Worm (Caenorhabditis elegans) whole organism, mixed stage, embryonic: ENCODE data around the gene F41G3.19.
A peak's percentile ranks its signal among the peaks of the same experiment; 100 is the strongest.

ENCODE experiments used
- bed-3 ChIP-seq: fragments of 200-800 bp; sonication (Bioruptor generic); optimal IDR thresholded peaks from 3 replicates; lab custom pipeline; 2018; ENCODE audit warnings: mild to moderate bottlenecking, missing genetic modification characterization, moderate library complexity, missing compliant biosample characterization
- ces-1 ChIP-seq: fragments of 150-350 bp; optimal IDR thresholded peaks from 2 replicates; lab custom pipeline; 2014; ENCODE audit warnings: missing biosample characterization, missing genetic modification reagents, missing genetic modification characterization
- ham-2 ChIP-seq: fragments of 200-800 bp; sonication (Bioruptor generic); optimal IDR thresholded peaks from 2 replicates; lab custom pipeline; 2018; ENCODE audit warnings: mild to moderate bottlenecking, missing genetic modification characterization, missing compliant biosample characterization
- hlh-1 ChIP-seq: fragments of 150-350 bp; optimal IDR thresholded peaks from 2 replicates; lab custom pipeline; 2014; ENCODE audit warnings: missing biosample characterization, missing genetic modification reagents, missing genetic modification characterization
- mep-1 ChIP-seq: fragments of 150-350 bp; optimal IDR thresholded peaks from 2 replicates; lab custom pipeline; 2017; ENCODE audit warnings: missing biosample characterization, missing genetic modification reagents, missing genetic modification characterization, inconsistent platforms
- nhr-2 ChIP-seq: fragments of 150-350 bp; optimal IDR thresholded peaks from 2 replicates; lab custom pipeline; 2014; ENCODE audit warnings: missing biosample characterization, missing genetic modification characterization
- unc-120 ChIP-seq: sonication (generic microtip); optimal IDR thresholded peaks from 2 replicates; lab custom pipeline; 2017; ENCODE audit warnings: missing genetic modification characterization, missing compliant biosample characterization; ENCODE audit not compliant: poor library complexity, severe bottlenecking
- unc-62 ChIP-seq: fragments of 150-350 bp; optimal IDR thresholded peaks from 2 replicates; lab custom pipeline; 2014; ENCODE audit warnings: missing biosample characterization, missing genetic modification reagents, missing genetic modification characterization

Gene F41G3.19

DNA sequence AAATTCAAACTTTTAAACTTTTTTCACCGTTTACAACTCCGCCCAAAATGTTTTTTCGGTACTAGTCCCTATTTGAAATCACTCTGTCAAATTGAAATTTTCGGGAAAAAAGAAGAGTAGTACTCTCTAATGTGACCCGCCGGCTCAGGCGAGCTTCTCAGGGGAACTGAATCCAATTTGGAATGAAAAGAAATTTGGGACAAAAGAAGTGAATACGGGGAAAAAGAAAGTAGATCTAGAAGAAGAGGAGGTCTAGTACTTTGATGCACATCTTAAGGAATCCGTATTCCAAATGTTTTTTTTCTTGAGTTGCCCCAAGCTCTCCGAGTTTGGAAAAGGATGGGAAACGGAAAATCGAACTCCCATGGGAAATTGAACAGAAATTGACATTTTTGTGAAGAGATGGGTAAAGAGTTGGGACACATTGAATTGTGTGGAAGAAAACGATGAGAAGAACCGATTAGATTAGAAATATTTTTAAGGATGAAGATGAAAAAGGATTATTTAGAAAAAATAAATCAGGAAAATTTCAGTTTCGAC lies 45.3 kb downstream of the F41G3.19 start:
- TF ChIP-seq ces-1 (GFP tag; lab: Kevin White, UChicago) (peak; percentile 82), ham-2 (GFP tag; lab: Kevin White, UChicago) (no peak), mep-1 (tag; lab: Kevin White, UChicago) (no peak), nhr-2 (tag; lab: Kevin White, UChicago) (no peak)

ce11 chrII:6705593-6706228 lies 46.2 kb downstream of the F41G3.19 start, which contains the start of gene rpy-1:
Gene rpy-1, minus strand, starts transcription at chrII:6705643.
- TF ChIP-seq bed-3 (GFP tag; lab: Kevin White, UChicago) (no peak), unc-62 (GFP tag; lab: Kevin White, UChicago) (peak; percentile 85), unc-120 (tag; lab: Kevin White, UChicago) (peak; percentile 35), hlh-1 (no peak)
- TF ChIP-seq, all 35 proteins: peak for 2
